Worm (Caenorhabditis elegans): ENCODE measurements around the gene nspb-12.

The nspb-12 gene

ce11 chrIII:5603439-5603986 is 34.9 kb upstream of the nspb-12 start, which contains the start of gene madf-11 (continued):
- TF ChIP-seq nhr-25 (tag; optimal IDR thresholded peaks at IDR 0.05; ENCODE audit: borderline replicate concordance, insufficient read depth), result no peak
- peak; percentile 37; the same call in 1 of the 2 replicates for TF ChIP-seq T26A8.4 (GFP tag; IDR thresholded peaks at IDR 0.05)
- TF ChIP-seq F10B5.3 (tag; optimal IDR thresholded peaks at IDR 0.05), result no peak
- TF ChIP-seq ZK337.2 (GFP tag; IDR thresholded peaks at IDR 0.05), result peak; percentile 22; the same call in 1 of the 2 replicates
- TF ChIP-seq snpc-4 (tag; optimal IDR thresholded peaks at IDR 0.05), result no peak
- TF ChIP-seq dmd-6 (GFP tag; IDR thresholded peaks at IDR 0.05), result peak; percentile 62
- peak in 1 of 2 experiments; percentile 90 for TF ChIP-seq hif-1 (tag; optimal IDR thresholded peaks at IDR 0.05)
- peak; percentile 2 for TF ChIP-seq pqm-1 (tag; optimal IDR thresholded peaks at IDR 0.05)
- TF ChIP-seq mep-1 (tag; optimal IDR thresholded peaks at IDR 0.05), result peak; percentile 76
- no peak for TF ChIP-seq zip-11 (GFP tag; IDR thresholded peaks at IDR 0.05)
- TF ChIP-seq daf-8 (GFP tag; IDR thresholded peaks at IDR 0.05), result no peak
- TF ChIP-seq lin-39 (tag; optimal IDR thresholded peaks at IDR 0.05), result no peak
- peak; percentile 74 for TF ChIP-seq dpl-1 (GFP tag; optimal IDR thresholded peaks at IDR 0.05)
- TF ChIP-seq aly-2 (tag; optimal IDR thresholded peaks at IDR 0.05), result no peak
- TF ChIP-seq ceh-44 (GFP tag; IDR thresholded peaks at IDR 0.05), result no peak

DNA sequence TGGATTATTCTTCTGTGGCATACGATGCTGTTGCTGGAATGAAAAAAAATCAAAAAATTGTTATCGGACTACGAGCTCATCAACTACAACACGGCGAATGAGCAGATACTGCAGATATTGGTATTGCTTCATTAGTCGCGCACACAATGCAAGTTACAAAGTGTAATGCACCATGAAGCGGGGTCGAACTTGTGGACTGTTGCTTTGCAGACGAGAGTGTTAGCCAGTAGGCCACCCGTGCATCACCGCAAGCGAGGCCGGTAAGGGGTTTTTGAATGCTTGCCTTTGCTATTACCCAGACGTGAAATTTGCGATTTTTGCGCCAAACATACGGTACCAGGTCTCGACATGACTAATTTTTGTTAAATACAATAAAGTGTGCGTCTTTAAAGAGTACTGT is 33.4 kb upstream of the nspb-12 start:
- TF ChIP-seq snpc-4 (tag; optimal IDR thresholded peaks at IDR 0.05), result no peak
- TF ChIP-seq T26A8.4 (GFP tag; IDR thresholded peaks at IDR 0.05), result peak; percentile 90
- TF ChIP-seq madf-9 (GFP tag; conservative IDR thresholded peaks at IDR 0.05), result peak; percentile 86
- TF ChIP-seq fkh-10 (GFP tag; optimal IDR thresholded peaks at IDR 0.05), result no peak
- TF ChIP-seq ceh-44 (GFP tag; IDR thresholded peaks at IDR 0.05), result no peak
- 0 out of 2 replicates have a peak, but pooled peaks have one; percentile 17 for TF ChIP-seq zip-11 (GFP tag; IDR thresholded peaks at IDR 0.05)
- TF ChIP-seq nhr-42 (GFP tag; IDR thresholded peaks at IDR 0.05), result peak; percentile 88
- TF ChIP-seq daf-8 (GFP tag; IDR thresholded peaks at IDR 0.05), result no peak
- TF ChIP-seq pha-4 (GFP tag; IDR thresholded peaks at IDR 0.05), result peak; percentile 94
- TF ChIP-seq pha-4 (tag; optimal IDR thresholded peaks at IDR 0.05), result no peak
- no peak for TF ChIP-seq nhr-76 (tag; optimal IDR thresholded peaks at IDR 0.05)
- no peak for TF ChIP-seq nhr-237 (tag; optimal IDR thresholded peaks at IDR 0.05)
- peak; percentile 64; the same call in 1 of the 2 replicates for TF ChIP-seq php-3 (GFP tag; IDR thresholded peaks at IDR 0.05)
- peak; percentile 37 for TF ChIP-seq spr-1 (tag; optimal IDR thresholded peaks at IDR 0.05)
- peak; percentile 54 for TF ChIP-seq spr-3 (GFP tag; optimal IDR thresholded peaks at IDR 0.05)
- no peak for TF ChIP-seq ZK546.5 (tag; optimal IDR thresholded peaks at IDR 0.05)
- TF ChIP-seq aha-1 (tag), result peak; percentile 82
- TF ChIP-seq arid-1 (GFP tag; conservative IDR thresholded peaks at IDR 0.05), result peak; percentile 94
- TF ChIP-seq jun-1 (tag; optimal IDR thresholded peaks at IDR 0.05), result peak; percentile 36
- TF ChIP-seq lin-13 (GFP tag; optimal IDR thresholded peaks at IDR 0.05), result peak; percentile 86
- TF ChIP-seq set-16 (GFP tag; IDR thresholded peaks at IDR 0.05), result peak; percentile 35; the same call in 1 of the 2 replicates
- no peak for TF ChIP-seq daf-12 (tag; optimal IDR thresholded peaks at IDR 0.05)
- peak; percentile 73 for TF ChIP-seq lir-3 (tag; optimal IDR thresholded peaks at IDR 0.05)
- no peak for TF ChIP-seq ceh-62 (tag; optimal IDR thresholded peaks at IDR 0.05)
- TF ChIP-seq madf-5 (GFP tag; IDR thresholded peaks at IDR 0.05), result peak; percentile 72 to 83; a peak in 3 of 4 replicates
- TF ChIP-seq mdt-29 (GFP tag; IDR thresholded peaks at IDR 0.05), result peak; percentile 75; the same call in 1 of the 2 replicates
- no peak for TF ChIP-seq attf-4 (tag; optimal IDR thresholded peaks at IDR 0.05)
- TF ChIP-seq F49E8.2 (tag; optimal IDR thresholded peaks at IDR 0.05; ENCODE audit: borderline replicate concordance), result peak; percentile 89
- peak; percentile 42; the same call in 1 of the 2 replicates for TF ChIP-seq daf-19 (GFP tag; conservative IDR thresholded peaks at IDR 0.05)
- TF ChIP-seq duxl-1 (tag; optimal IDR thresholded peaks at IDR 0.05; ENCODE audit: poor library complexity), result peak; percentile 91
- TF ChIP-seq ceh-82 (tag; optimal IDR thresholded peaks at IDR 0.05), result no peak
- peak; percentile 86 for TF ChIP-seq Y48G9A.11 (GFP tag; IDR thresholded peaks at IDR 0.05)
- no peak for TF ChIP-seq lin-15B (tag; optimal IDR thresholded peaks at IDR 0.05)
- peak; percentile 79 for TF ChIP-seq ztf-7 (tag; optimal IDR thresholded peaks at IDR 0.05)
- no peak for TF ChIP-seq skn-1 (tag; optimal IDR thresholded peaks at IDR 0.05)
- peak; percentile 27 for TF ChIP-seq R02D3.7 (tag; optimal IDR thresholded peaks at IDR 0.05)
- TF ChIP-seq lsy-2 (tag; optimal IDR thresholded peaks at IDR 0.05), result peak in 1 of 2 experiments; percentile 76
- TF ChIP-seq lin-1 (GFP tag; IDR thresholded peaks at IDR 0.05), result peak; percentile 90
- peak; percentile 88 for TF ChIP-seq tra-1 (GFP tag; IDR thresholded peaks at IDR 0.05)
